Fruit fly (Drosophila melanogaster) whole organism, adult: Measurements from ENCODE around the gene CG16710.

Experiments used
- CG14711 ChIP-seq: fragments of 200-800 bp; sonication (Bioruptor generic); optimal IDR thresholded peaks from 2 replicates; lab custom pipeline; 2018; ENCODE audit warnings: missing biosample characterization, mild to moderate bottlenecking, missing genetic modification characterization, moderate library complexity
- CG1620 ChIP-seq: fragments of 200-800 bp; sonication (Bioruptor generic); optimal IDR thresholded peaks from 2 replicates; lab custom pipeline; 2016; ENCODE audit warnings: missing biosample characterization, missing genetic modification characterization
- CG7045 ChIP-seq: fragments of 200-800 bp; sonication (Bioruptor generic); optimal IDR thresholded peaks from 2 replicates; lab custom pipeline; 2017; ENCODE audit warnings: missing biosample characterization, mild to moderate bottlenecking, missing genetic modification characterization
- Clk ChIP-seq: fragments of 200-800 bp; sonication (Bioruptor generic); optimal IDR thresholded peaks from 2 replicates; lab custom pipeline; 2017; ENCODE audit warnings: missing biosample characterization, missing genetic modification characterization
- Crg-1 ChIP-seq: fragments of 200-800 bp; sonication (Bioruptor generic); optimal IDR thresholded peaks from 2 replicates; lab custom pipeline; 2016; ENCODE audit warnings: missing biosample characterization, missing genetic modification characterization
- cnc ChIP-seq, 2 experiments: fragments of >200 bp; optimal IDR thresholded peaks; 2 replicates each; lab custom pipeline; 2017

- TF ChIP-seq CG1620 (GFP tag; lab: Kevin White, UChicago), result no peak
- no peak for TF ChIP-seq Crg-1 (GFP tag; lab: Kevin White, UChicago)
- no peak for TF ChIP-seq CG14711 (tag; lab: Kevin White, UChicago)
- TF ChIP-seq CG7045 (GFP tag; lab: Kevin White, UChicago), result no peak
- no peak for TF ChIP-seq cnc (optimal IDR thresholded peaks at IDR 0.05; lab: Kevin White, UChicago)
- TF ChIP-seq Clk (GFP tag; lab: Kevin White, UChicago), result no peak
Observed at dm6 chr3R:23664437-23664836, 17.9 kb upstream of the CG16710 start.
